Worm (Caenorhabditis elegans) whole organism, L4 larva: Measurements from ENCODE around the gene R151.10.

ENCODE experiments used
- F10B5.3 ChIP-seq: sonication (generic microtip); optimal IDR thresholded peaks from 2 replicates; lab custom pipeline; 2016; ENCODE audit warnings: mild to moderate bottlenecking, missing genetic modification characterization, missing compliant biosample characterization
- F26F4.8 ChIP-seq: fragments of 200-800 bp; sonication (Bioruptor generic); conservative IDR thresholded peaks from 2 replicates; pipeline ENCODE4 v1.3.6; 2022; ENCODE audit warnings: missing genetic modification characterization, missing compliant biosample characterization
- F37D6.2 ChIP-seq: sonication (generic microtip); optimal IDR thresholded peaks from 2 replicates; lab custom pipeline; 2016; ENCODE audit warnings: mild to moderate bottlenecking, missing genetic modification characterization, missing compliant biosample characterization
- F49E8.2 ChIP-seq: sonication (generic microtip); optimal IDR thresholded peaks from 2 replicates; lab custom pipeline; 2016; ENCODE audit warnings: missing compliant biosample characterization, mild to moderate bottlenecking, missing genetic modification characterization, borderline replicate concordance
- T26A8.4 ChIP-seq: fragments of 200-800 bp; sonication (Bioruptor generic); IDR thresholded peaks from 2 replicates; pipeline ENCODE4 v1.3.6; 2022; ENCODE audit warnings: missing genetic modification characterization, missing compliant biosample characterization
- Y75B8A.6 ChIP-seq: fragments of 200-800 bp; sonication (Bioruptor generic); IDR thresholded peaks from 2 replicates; pipeline ENCODE4 v1.3.6; 2022; ENCODE audit warnings: missing genetic modification reagents, missing genetic modification characterization, missing compliant biosample characterization
- aha-1 ChIP-seq: fragments of 150-350 bp; peaks from one replicate; lab custom pipeline; 2014; ENCODE audit warnings: missing biosample characterization, missing genetic modification characterization
- ama-1 ChIP-seq: fragments of 150-350 bp; optimal IDR thresholded peaks from 2 replicates; lab custom pipeline; 2014; ENCODE audit warnings: inconsistent platforms, mixed read lengths
- cey-2 ChIP-seq: sonication (generic microtip); optimal IDR thresholded peaks from 3 replicates; lab custom pipeline; 2017; ENCODE audit warnings: missing genetic modification characterization, mild to moderate bottlenecking, missing compliant biosample characterization, antibody characterized with exemption, borderline replicate concordance; ENCODE audit not compliant: insufficient read depth
- daf-12 ChIP-seq: fragments of 150-350 bp; optimal IDR thresholded peaks from 2 replicates; lab custom pipeline; 2014; ENCODE audit warnings: missing biosample characterization, missing genetic modification reagents, missing genetic modification characterization
- daf-8 ChIP-seq: fragments of 200-800 bp; sonication (Bioruptor generic); IDR thresholded peaks from 2 replicates; pipeline ENCODE4 v1.3.6; 2022; ENCODE audit warnings: missing genetic modification characterization, missing compliant biosample characterization
- dmd-9 ChIP-seq: fragments of 200-800 bp; sonication (Bioruptor generic); IDR thresholded peaks from 2 replicates; pipeline ENCODE4 v1.3.6; 2022; ENCODE audit warnings: missing genetic modification reagents, missing genetic modification characterization, missing compliant biosample characterization
- dpl-1 ChIP-seq: fragments of 150-350 bp; optimal IDR thresholded peaks from 2 replicates; lab custom pipeline; 2014; ENCODE audit warnings: missing biosample characterization, missing genetic modification reagents, missing genetic modification characterization
- egl-27 ChIP-seq: sonication (generic microtip); optimal IDR thresholded peaks from 3 replicates; lab custom pipeline; 2017; ENCODE audit warnings: missing biosample characterization, missing genetic modification reagents, missing genetic modification characterization
- egl-43 ChIP-seq: fragments of 200-800 bp; sonication (Bioruptor generic); IDR thresholded peaks from 2 replicates; pipeline ENCODE4 v1.3.6; 2022; ENCODE audit warnings: missing genetic modification reagents, missing genetic modification characterization, missing compliant biosample characterization
- fkh-10 ChIP-seq: fragments of 150-350 bp; optimal IDR thresholded peaks from 2 replicates; lab custom pipeline; 2014; ENCODE audit warnings: missing biosample characterization, missing genetic modification reagents, missing genetic modification characterization
- gei-8 ChIP-seq: fragments of 200-800 bp; sonication (Bioruptor generic); optimal IDR thresholded peaks from 2 replicates; lab custom pipeline; 2018; ENCODE audit warnings: mild to moderate bottlenecking, missing genetic modification characterization, missing compliant biosample characterization
- hif-1 ChIP-seq, 2 experiments: sonication (generic microtip); optimal IDR thresholded peaks; 2 replicates each; lab custom pipeline; 2016 to 2017; ENCODE audit warnings: missing compliant biosample characterization in 2 of 2, missing genetic modification characterization in 2 of 2, missing genetic modification reagents in 2 of 2, missing genotype in 2 of 2, mild to moderate bottlenecking in 1 of 2
- hlh-11 ChIP-seq: fragments of 200-800 bp; sonication (Bioruptor generic); optimal IDR thresholded peaks from 2 replicates; lab custom pipeline; 2018; ENCODE audit warnings: mild to moderate bottlenecking, missing genetic modification characterization, missing compliant biosample characterization
- hlh-30 ChIP-seq: sonication (generic microtip); optimal IDR thresholded peaks from 2 replicates; lab custom pipeline; 2017; ENCODE audit warnings: antibody characterized with exemption, mild to moderate bottlenecking, missing genetic modification characterization, missing compliant biosample characterization; ENCODE audit not compliant: insufficient read depth
- hmg-1.1 ChIP-seq: fragments of 200-800 bp; sonication (Bioruptor generic); IDR thresholded peaks from 2 replicates; pipeline ENCODE4 v1.3.6; 2022; ENCODE audit warnings: missing genetic modification reagents, missing genetic modification characterization, missing compliant biosample characterization
- lim-7 ChIP-seq: fragments of 200-800 bp; sonication (Bioruptor generic); IDR thresholded peaks from 2 replicates; pipeline ENCODE4 v1.3.6; 2022; ENCODE audit warnings: missing genetic modification characterization, missing compliant biosample characterization
- lin-15B ChIP-seq: fragments of 150-350 bp; sonication (generic microtip); optimal IDR thresholded peaks from 3 replicates; lab custom pipeline; 2014; ENCODE audit warnings: missing biosample characterization, missing genetic modification characterization
- lin-38 ChIP-seq: fragments of 200-800 bp; sonication (Bioruptor generic); IDR thresholded peaks from 2 replicates; pipeline ENCODE4 v1.3.6; 2022; ENCODE audit warnings: missing genetic modification reagents, missing genetic modification characterization, missing compliant biosample characterization
- lsy-2 ChIP-seq, 2 experiments: fragments of 150-350 bp in 1 of 2; sonication (generic microtip) in 1 of 2; optimal IDR thresholded peaks; 2 replicates each; lab custom pipeline; 2014 to 2017; ENCODE audit warnings: missing biosample characterization in 2 of 2, missing genetic modification characterization in 2 of 2
- madf-5 ChIP-seq, 2 experiments: fragments of 200-800 bp; sonication (Bioruptor generic); IDR thresholded peaks; 2 replicates each; pipeline ENCODE4 v1.3.6; 2022; ENCODE audit warnings: missing compliant biosample characterization in 2 of 2, missing genetic modification characterization in 2 of 2
- madf-9 ChIP-seq: fragments of 200-800 bp; sonication (Bioruptor generic); conservative IDR thresholded peaks from 2 replicates; pipeline ENCODE4 v1.3.6; 2022; ENCODE audit warnings: missing genetic modification reagents, missing genetic modification characterization, missing compliant biosample characterization
- mdl-1 ChIP-seq, 2 experiments: fragments of 150-350 bp in 1 of 2; sonication (generic microtip) in 1 of 2; optimal IDR thresholded peaks; 2 replicates each; lab custom pipeline; 2014 to 2017; ENCODE audit warnings: missing biosample characterization in 2 of 2, missing genetic modification characterization in 2 of 2
- mdt-29 ChIP-seq: fragments of 200-800 bp; sonication (Bioruptor generic); IDR thresholded peaks from 2 replicates; pipeline ENCODE4 v1.3.6; 2022; ENCODE audit warnings: missing genetic modification reagents, missing genetic modification characterization, missing compliant biosample characterization
- mxl-3 ChIP-seq: fragments of 200-800 bp; sonication (Bioruptor generic); optimal IDR thresholded peaks from 2 replicates; lab custom pipeline; 2018; ENCODE audit warnings: mild to moderate bottlenecking, missing genetic modification characterization, missing compliant biosample characterization
- nhr-10 ChIP-seq: fragments of 150-350 bp; optimal IDR thresholded peaks from 2 replicates; lab custom pipeline; 2014; ENCODE audit warnings: missing biosample characterization, missing genetic modification characterization
- nhr-102 ChIP-seq: sonication (generic microtip); optimal IDR thresholded peaks from 2 replicates; lab custom pipeline; 2016; ENCODE audit warnings: mild to moderate bottlenecking, missing genetic modification characterization, moderate library complexity, missing compliant biosample characterization
- nhr-11 ChIP-seq: fragments of 150-350 bp; optimal IDR thresholded peaks from 2 replicates; lab custom pipeline; 2014; ENCODE audit warnings: missing biosample characterization, missing genetic modification characterization
- nhr-111 ChIP-seq: fragments of 200-800 bp; sonication (Bioruptor generic); optimal IDR thresholded peaks from 2 replicates; lab custom pipeline; 2018; ENCODE audit warnings: mild to moderate bottlenecking, missing genetic modification characterization, missing compliant biosample characterization
- nhr-237 ChIP-seq: sonication (generic microtip); optimal IDR thresholded peaks from 2 replicates; lab custom pipeline; 2017; ENCODE audit warnings: missing biosample characterization, missing genetic modification characterization
- nhr-25 ChIP-seq: sonication (generic microtip); optimal IDR thresholded peaks from 2 replicates; lab custom pipeline; 2017; ENCODE audit warnings: missing genetic modification characterization, mild to moderate bottlenecking, missing compliant biosample characterization, antibody characterized with exemption, moderate library complexity, borderline replicate concordance; ENCODE audit not compliant: insufficient read depth
- nhr-28 ChIP-seq: fragments of 150-350 bp; optimal IDR thresholded peaks from 2 replicates; lab custom pipeline; 2014; ENCODE audit warnings: missing biosample characterization, missing genetic modification characterization
- nhr-41 ChIP-seq: fragments of 200-800 bp; sonication (Bioruptor generic); IDR thresholded peaks from 2 replicates; pipeline ENCODE4 v1.3.6; 2022; ENCODE audit warnings: missing genetic modification reagents, missing genetic modification characterization, missing compliant biosample characterization
- nhr-6 ChIP-seq: fragments of 150-350 bp; optimal IDR thresholded peaks from 2 replicates; lab custom pipeline; 2014; ENCODE audit warnings: missing biosample characterization, missing genetic modification characterization
- pqm-1 ChIP-seq: sonication (generic microtip); optimal IDR thresholded peaks from 2 replicates; lab custom pipeline; 2017; ENCODE audit warnings: missing biosample characterization, missing genetic modification characterization
- rbr-2 ChIP-seq: sonication (generic microtip); optimal IDR thresholded peaks from 2 replicates; lab custom pipeline; 2016; ENCODE audit warnings: missing genotype, missing genetic modification characterization, missing compliant biosample characterization
- saeg-2 ChIP-seq: fragments of 200-800 bp; sonication (Bioruptor generic); IDR thresholded peaks from 2 replicates; pipeline ENCODE4 v1.3.6; 2022; ENCODE audit warnings: missing genetic modification reagents, missing genetic modification characterization, missing compliant biosample characterization
- snpc-1.2 ChIP-seq: fragments of 200-800 bp; sonication (Bioruptor generic); IDR thresholded peaks from 2 replicates; pipeline ENCODE4 v1.3.6; 2022; ENCODE audit warnings: missing genetic modification reagents, missing genetic modification characterization, missing compliant biosample characterization
- snpc-4 ChIP-seq: fragments of 150-350 bp; optimal IDR thresholded peaks from 2 replicates; lab custom pipeline; 2014; ENCODE audit warnings: missing biosample characterization, missing genetic modification characterization
- tra-1 ChIP-seq: fragments of 200-800 bp; sonication (Bioruptor generic); IDR thresholded peaks from 2 replicates; pipeline ENCODE4 v1.3.6; 2022; ENCODE audit warnings: missing genetic modification reagents, missing genetic modification characterization, missing compliant biosample characterization
- zfp-3 ChIP-seq: fragments of 200-800 bp; sonication (Bioruptor generic); conservative IDR thresholded peaks from 2 replicates; pipeline ENCODE4 v1.3.6; 2022; ENCODE audit warnings: missing genetic modification reagents, missing genetic modification characterization, missing compliant biosample characterization
- zip-2 ChIP-seq: fragments of 150-350 bp; optimal IDR thresholded peaks from 2 replicates; lab custom pipeline; 2014; ENCODE audit warnings: missing biosample characterization, missing genetic modification characterization
- ztf-7 ChIP-seq: fragments of 150-350 bp; optimal IDR thresholded peaks from 2 replicates; lab custom pipeline; 2014; ENCODE audit warnings: missing biosample characterization, missing genetic modification characterization

Gene R151.10

DNA sequence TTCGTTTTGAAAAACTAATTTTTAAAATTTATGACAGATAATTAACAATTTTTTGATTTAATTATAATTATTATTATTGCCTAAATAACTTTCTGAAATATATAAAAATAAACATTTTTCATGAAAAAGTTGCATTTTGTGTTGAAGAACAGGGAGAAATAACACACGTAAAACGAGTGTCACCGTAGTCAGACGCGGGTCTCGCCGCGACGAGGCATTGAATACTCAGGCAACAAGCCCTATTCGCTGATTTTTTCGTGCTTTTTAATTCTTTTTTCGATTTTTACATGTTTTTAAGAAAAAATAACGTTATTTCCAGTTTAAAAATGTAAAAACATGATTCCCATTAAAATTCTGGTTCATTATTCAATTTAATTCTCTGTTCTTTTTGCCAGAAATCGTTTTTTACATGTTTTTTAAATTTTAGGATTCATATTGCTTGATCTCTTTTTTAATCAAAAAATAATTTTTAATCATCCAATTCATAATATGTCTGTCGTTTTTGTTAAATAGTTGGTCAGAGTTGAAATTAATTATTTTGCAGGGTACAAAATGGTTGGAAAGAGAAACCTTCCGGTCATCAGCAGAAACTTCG is 22.7 kb downstream of the R151.10 start, which contains the start of gene rpl-6 (continued):
- TF ChIP-seq madf-5 (GFP tag; IDR thresholded peaks at IDR 0.05; lab: Robert Waterston, UW) (no peak), lin-15B (no peak), zip-2 (tag; lab: Kevin White, UChicago) (peak; percentile 38), F10B5.3 (no peak), gei-8 (GFP tag; lab: Kevin White, UChicago) (peak; percentile 17)

DNA sequence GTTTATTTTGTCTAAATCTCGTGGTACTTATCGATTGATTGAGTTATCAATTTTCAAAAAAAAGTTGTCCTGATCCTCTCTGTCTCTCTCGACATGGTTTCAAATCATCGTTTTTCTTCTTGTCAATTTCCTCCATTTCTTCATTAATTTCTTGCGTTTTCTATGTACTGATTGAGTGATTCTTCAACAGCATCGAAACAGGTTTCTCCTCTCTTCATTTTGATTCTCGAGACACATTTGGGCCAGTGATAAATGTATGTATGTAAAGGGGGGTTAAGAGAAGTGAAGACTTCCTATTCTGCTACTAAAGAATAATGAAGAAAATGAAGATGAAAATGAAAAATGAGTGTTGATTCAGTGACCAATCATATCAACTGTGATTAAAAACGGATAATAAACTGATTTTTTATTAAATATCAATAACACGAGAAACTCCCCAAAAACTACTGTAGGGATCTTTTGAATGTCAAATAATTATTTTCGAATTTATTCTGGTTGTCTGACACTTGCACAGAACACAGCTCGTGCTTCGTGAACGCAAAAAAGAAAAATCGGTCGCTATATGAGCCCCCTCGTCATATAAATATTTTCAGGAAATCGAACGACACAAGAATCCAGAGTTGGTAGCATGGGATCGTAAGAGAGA is 27.5 kb downstream of the R151.10 start:
- no peak for TF ChIP-seq daf-8
- TF ChIP-seq Y75B8A.6, result no peak
- no peak for TF ChIP-seq F49E8.2 (tag; lab: Kevin White, UChicago)
- TF ChIP-seq F26F4.8, result no peak
- TF ChIP-seq nhr-41 (GFP tag; lab: Robert Waterston, UW), result no peak
- TF ChIP-seq nhr-28 (tag; lab: Kevin White, UChicago), result peak; percentile 66
- peak; percentile 7 for TF ChIP-seq dpl-1 (GFP tag; lab: Kevin White, UChicago)
- TF ChIP-seq ztf-7 (tag; lab: Kevin White, UChicago), result no peak
- peak; percentile 73 for TF ChIP-seq cey-2 (tag; lab: Kevin White, UChicago)
- peak; percentile 35 for TF ChIP-seq hlh-11 (tag; lab: Kevin White, UChicago)
- TF ChIP-seq mxl-3 (GFP tag; lab: Kevin White, UChicago), result peak; percentile 37
- no peak for TF ChIP-seq nhr-102 (tag; lab: Kevin White, UChicago)
- TF ChIP-seq snpc-4 (tag; lab: Kevin White, UChicago), result no peak
- no peak for TF ChIP-seq egl-27 (tag; lab: Kevin White, UChicago)
- no peak for TF ChIP-seq pqm-1 (tag; lab: Kevin White, UChicago)
- no peak for TF ChIP-seq zip-2 (tag; lab: Kevin White, UChicago)
- no peak for TF ChIP-seq F37D6.2 (tag; lab: Kevin White, UChicago)
- no peak for TF ChIP-seq mdt-29 (GFP tag; lab: Robert Waterston, UW)
- TF ChIP-seq madf-9, result no peak
- no peak for TF ChIP-seq rbr-2 (tag; lab: Kevin White, UChicago)
- TF ChIP-seq snpc-1.2 (GFP tag; lab: Robert Waterston, UW), result no peak
- TF ChIP-seq aha-1 (tag; lab: Kevin White, UChicago), result peak; percentile 95
- no peak for TF ChIP-seq nhr-25 (tag; lab: Kevin White, UChicago)
- no peak for TF ChIP-seq nhr-6
- no peak for TF ChIP-seq nhr-11
- no peak for TF ChIP-seq ama-1
- no peak for TF ChIP-seq nhr-10 (tag; lab: Kevin White, UChicago)
- TF ChIP-seq lsy-2 (tag; optimal IDR thresholded peaks at IDR 0.05; lab: Kevin White, UChicago), result peak in 1 of 2 experiments; percentile 49
- no peak for TF ChIP-seq T26A8.4 (GFP tag; lab: Robert Waterston, UW)
- no peak for TF ChIP-seq nhr-111 (GFP tag; lab: Kevin White, UChicago)
- TF ChIP-seq dmd-9, result no peak
- no peak for TF ChIP-seq fkh-10 (GFP tag; lab: Kevin White, UChicago)
- TF ChIP-seq lim-7, result no peak
- no peak for TF ChIP-seq hif-1 (tag; optimal IDR thresholded peaks at IDR 0.05; lab: Kevin White, UChicago)
- no peak for TF ChIP-seq zfp-3 (GFP tag; lab: Robert Waterston, UW)
- TF ChIP-seq mdl-1 (tag; optimal IDR thresholded peaks at IDR 0.05; lab: Kevin White, UChicago), result peak in 1 of 2 experiments; percentile 50
- TF ChIP-seq saeg-2 (GFP tag; lab: Robert Waterston, UW), result no peak
- no peak for TF ChIP-seq hmg-1.1 (GFP tag; lab: Robert Waterston, UW)
- no peak for TF ChIP-seq nhr-237 (tag; lab: Kevin White, UChicago)
- no peak for TF ChIP-seq daf-12 (tag; lab: Kevin White, UChicago)
- TF ChIP-seq lin-38 (GFP tag; lab: Robert Waterston, UW), result no peak
- TF ChIP-seq tra-1 (GFP tag; lab: Robert Waterston, UW), result 0 out of 2 replicates have a peak, but pooled peaks have one; percentile 37
- no peak for TF ChIP-seq egl-43
- peak; percentile 17 for TF ChIP-seq hlh-30
